Worm (Caenorhabditis elegans) whole organism, L3 larva: ENCODE measurements around the gene kel-8.
A peak's percentile ranks its signal among the peaks of the same experiment; 100 is the strongest.

Source experiments
- R02D3.7 ChIP-seq: fragments of 150-350 bp; optimal IDR thresholded peaks from 2 replicates; lab custom pipeline; 2014; ENCODE audit warnings: missing biosample characterization, missing genetic modification characterization
- ZK546.5 ChIP-seq: sonication (generic microtip); optimal IDR thresholded peaks from 2 replicates; lab custom pipeline; 2017; ENCODE audit warnings: missing biosample characterization, missing genetic modification characterization
- aly-2 ChIP-seq: fragments of 150-350 bp; optimal IDR thresholded peaks from 2 replicates; lab custom pipeline; 2014; ENCODE audit warnings: missing biosample characterization, missing genetic modification characterization
- ama-1 ChIP-seq: fragments of 150-350 bp; optimal IDR thresholded peaks from 2 replicates; lab custom pipeline; 2018
- ceh-16 ChIP-seq: sonication (generic microtip); optimal IDR thresholded peaks from 2 replicates; lab custom pipeline; 2017; ENCODE audit warnings: missing biosample characterization, missing genetic modification characterization
- ceh-82 ChIP-seq: fragments of 150-350 bp; optimal IDR thresholded peaks from 2 replicates; lab custom pipeline; 2014; ENCODE audit warnings: missing biosample characterization, missing genetic modification characterization
- ceh-9 ChIP-seq: sonication (generic microtip); optimal IDR thresholded peaks from 2 replicates; lab custom pipeline; 2018; ENCODE audit warnings: missing biosample characterization, missing genetic modification characterization
- daf-12 ChIP-seq: fragments of 150-350 bp; optimal IDR thresholded peaks from 2 replicates; lab custom pipeline; 2014; ENCODE audit warnings: missing biosample characterization, missing genetic modification reagents, missing genetic modification characterization
- egl-27 ChIP-seq: sonication (generic microtip); optimal IDR thresholded peaks from 4 replicates; lab custom pipeline; 2017; ENCODE audit warnings: missing biosample characterization, missing genetic modification reagents, missing genetic modification characterization
- egl-5 ChIP-seq: fragments of 150-350 bp; optimal IDR thresholded peaks from 2 replicates; lab custom pipeline; 2017; ENCODE audit warnings: missing biosample characterization, missing genetic modification reagents, missing genetic modification characterization, inconsistent platforms
- elt-3 ChIP-seq, 3 experiments: fragments of 150-350 bp in 1 of 3; sonication (generic microtip) in 2 of 3; optimal IDR thresholded peaks; 2 replicates in 2 of 3; 4 replicates in 1 of 3; lab custom pipeline; 2014 to 2017; ENCODE audit warnings: missing biosample characterization in 3 of 3, missing genetic modification characterization in 3 of 3
- eor-1 ChIP-seq, 2 experiments: fragments of 150-350 bp; optimal IDR thresholded peaks; 2 replicates each; lab custom pipeline; 2014 to 2018; ENCODE audit warnings: missing biosample characterization in 2 of 2, missing genetic modification characterization in 2 of 2
- fkh-10 ChIP-seq: sonication (generic microtip); optimal IDR thresholded peaks from 2 replicates; lab custom pipeline; 2017; ENCODE audit warnings: missing biosample characterization, missing genetic modification reagents, missing genetic modification characterization
- fkh-2 ChIP-seq: fragments of 150-350 bp; optimal IDR thresholded peaks from 2 replicates; lab custom pipeline; 2014; ENCODE audit warnings: missing biosample characterization, missing genetic modification reagents, missing genetic modification characterization
- fos-1 ChIP-seq: fragments of 150-350 bp; optimal IDR thresholded peaks from 2 replicates; lab custom pipeline; 2014; ENCODE audit warnings: missing biosample characterization, missing genetic modification characterization
- hmg-11 ChIP-seq: sonication (generic microtip); optimal IDR thresholded peaks from 2 replicates; lab custom pipeline; 2016; ENCODE audit warnings: missing genetic modification characterization, missing compliant biosample characterization
- jun-1 ChIP-seq: fragments of 150-350 bp; optimal IDR thresholded peaks from 2 replicates; lab custom pipeline; 2014; ENCODE audit warnings: missing biosample characterization, missing genetic modification reagents, missing genetic modification characterization
- lin-15B ChIP-seq: fragments of 150-350 bp; optimal IDR thresholded peaks from 2 replicates; lab custom pipeline; 2014; ENCODE audit warnings: missing biosample characterization, missing genetic modification characterization
- lsy-12 ChIP-seq: sonication (generic microtip); optimal IDR thresholded peaks from 2 replicates; lab custom pipeline; 2016; ENCODE audit warnings: mild to moderate bottlenecking, missing genetic modification characterization, missing compliant biosample characterization
- mdl-1 ChIP-seq: fragments of 150-350 bp; optimal IDR thresholded peaks from 2 replicates; lab custom pipeline; 2014; ENCODE audit warnings: missing biosample characterization, missing genetic modification characterization
- nhr-12 ChIP-seq: fragments of 150-350 bp; optimal IDR thresholded peaks from 2 replicates; lab custom pipeline; 2014; ENCODE audit warnings: missing biosample characterization, missing genetic modification characterization
- nhr-23 ChIP-seq: fragments of 150-350 bp; optimal IDR thresholded peaks from 2 replicates; lab custom pipeline; 2014; ENCODE audit warnings: missing biosample characterization, missing genetic modification reagents, missing genetic modification characterization
- nhr-43 ChIP-seq: sonication (generic microtip); optimal IDR thresholded peaks from 2 replicates; lab custom pipeline; 2016; ENCODE audit warnings: mild to moderate bottlenecking, missing genetic modification characterization, missing compliant biosample characterization; ENCODE audit not compliant: poor library complexity, severe bottlenecking
- nhr-67 ChIP-seq: fragments of 150-350 bp; optimal IDR thresholded peaks from 2 replicates; lab custom pipeline; 2014; ENCODE audit warnings: missing biosample characterization, missing genetic modification characterization
- nhr-76 ChIP-seq: fragments of 150-350 bp; sonication (generic microtip); optimal IDR thresholded peaks from 5 replicates; lab custom pipeline; 2014; ENCODE audit warnings: missing biosample characterization, missing genetic modification characterization
- nhr-77 ChIP-seq: fragments of 150-350 bp; optimal IDR thresholded peaks from 2 replicates; lab custom pipeline; 2014; ENCODE audit warnings: missing biosample characterization, missing genetic modification characterization
- pha-4 ChIP-seq: fragments of 150-350 bp; optimal IDR thresholded peaks from 2 replicates; lab custom pipeline; 2014; ENCODE audit warnings: missing biosample characterization, missing genetic modification reagents, missing genetic modification characterization
- pqm-1 ChIP-seq: fragments of 150-350 bp; optimal IDR thresholded peaks from 2 replicates; lab custom pipeline; 2017; ENCODE audit warnings: missing biosample characterization, missing genetic modification characterization, inconsistent platforms
- skn-1 ChIP-seq: fragments of 150-350 bp; optimal IDR thresholded peaks from 2 replicates; lab custom pipeline; 2014; ENCODE audit warnings: missing biosample characterization, missing genetic modification characterization
- snpc-4 ChIP-seq: fragments of 150-350 bp; optimal IDR thresholded peaks from 2 replicates; lab custom pipeline; 2014; ENCODE audit warnings: missing biosample characterization, missing genetic modification characterization
- tbx-2 ChIP-seq: sonication (generic microtip); optimal IDR thresholded peaks from 2 replicates; lab custom pipeline; 2016; ENCODE audit warnings: mild to moderate bottlenecking, missing genetic modification characterization, missing compliant biosample characterization
- unc-39 ChIP-seq: sonication (generic microtip); optimal IDR thresholded peaks from 4 replicates; lab custom pipeline; 2017; ENCODE audit warnings: missing biosample characterization, missing genetic modification characterization
- unc-62 ChIP-seq: fragments of 150-350 bp; sonication (generic microtip); optimal IDR thresholded peaks from 4 replicates; lab custom pipeline; 2014; ENCODE audit warnings: missing biosample characterization, missing genetic modification reagents, missing genetic modification characterization
- zag-1 ChIP-seq: fragments of 150-350 bp; optimal IDR thresholded peaks from 2 replicates; lab custom pipeline; 2014; ENCODE audit warnings: missing biosample characterization, missing genetic modification characterization
- ztf-11 ChIP-seq: fragments of 150-350 bp; optimal IDR thresholded peaks from 2 replicates; lab custom pipeline; 2014; ENCODE audit warnings: missing biosample characterization, missing genetic modification characterization
- ztf-4 ChIP-seq: fragments of 150-350 bp; optimal IDR thresholded peaks from 2 replicates; lab custom pipeline; 2014; ENCODE audit warnings: missing biosample characterization, missing genetic modification characterization

The kel-8 gene

DNA sequence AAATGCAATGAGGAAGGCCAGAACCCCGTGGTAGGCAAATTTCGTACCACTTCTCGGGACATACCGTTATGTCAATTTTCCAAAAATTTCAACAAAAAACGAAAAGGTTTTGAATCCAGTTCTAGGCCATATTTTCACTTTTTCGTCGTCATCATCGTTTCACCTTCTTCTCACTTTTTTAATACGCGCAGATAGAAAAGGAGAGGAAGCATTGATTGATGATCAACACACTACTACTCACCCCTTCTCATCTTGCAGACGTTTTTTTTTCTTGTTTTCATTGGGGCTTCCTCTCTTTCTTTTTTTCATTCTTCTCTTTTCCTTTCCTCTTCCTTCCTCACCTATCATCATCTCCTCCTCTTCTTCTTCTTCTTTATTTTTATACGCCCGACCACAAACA, 4.4 kb downstream of the kel-8 start:
- TF ChIP-seq hmg-11 (tag; lab: Kevin White, UChicago), result no peak
- no peak for TF ChIP-seq nhr-43
- no peak for TF ChIP-seq nhr-67
- TF ChIP-seq nhr-23 (tag; lab: Kevin White, UChicago), result no peak
- no peak for TF ChIP-seq daf-12 (tag; lab: Kevin White, UChicago)
- no peak for TF ChIP-seq jun-1 (tag; lab: Kevin White, UChicago)
- TF ChIP-seq tbx-2 (tag; lab: Kevin White, UChicago), result no peak
- no peak for TF ChIP-seq pqm-1 (tag; lab: Kevin White, UChicago)
- no peak for TF ChIP-seq ceh-9 (tag; lab: Kevin White, UChicago)
- TF ChIP-seq elt-3 (tag; optimal IDR thresholded peaks at IDR 0.05; lab: Kevin White, UChicago), result no peak
- no peak for TF ChIP-seq lin-15B
- TF ChIP-seq pha-4 (tag; lab: Kevin White, UChicago), result no peak
- TF ChIP-seq lsy-12 (tag; lab: Kevin White, UChicago), result no peak
- no peak for TF ChIP-seq ceh-82 (tag; lab: Kevin White, UChicago)
- TF ChIP-seq fos-1 (tag; lab: Kevin White, UChicago), result no peak
- no peak for TF ChIP-seq nhr-77

DNA sequence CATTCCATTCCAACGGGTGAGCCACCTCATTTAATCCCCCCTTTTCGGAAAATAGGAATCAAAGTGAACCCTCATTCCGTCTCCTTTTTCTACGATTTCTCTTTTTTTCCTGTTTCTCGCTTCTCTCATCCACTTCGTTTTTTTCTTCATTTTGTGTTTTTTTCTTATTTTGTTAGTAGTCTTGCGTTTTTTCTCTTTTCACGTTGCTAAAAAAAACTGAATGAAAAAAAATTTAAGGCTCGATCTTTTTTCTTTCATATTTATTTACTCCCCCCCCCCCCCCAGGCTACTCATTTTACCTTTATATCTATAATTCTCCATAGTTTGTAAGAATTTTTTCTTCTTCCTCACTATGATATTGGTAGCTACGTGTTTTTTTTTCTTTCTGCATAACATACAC, 6.4 kb downstream of the kel-8 start:
- TF ChIP-seq unc-62 (GFP tag; lab: Kevin White, UChicago) (no peak), hmg-11 (tag; lab: Kevin White, UChicago) (peak; percentile 7)

DNA sequence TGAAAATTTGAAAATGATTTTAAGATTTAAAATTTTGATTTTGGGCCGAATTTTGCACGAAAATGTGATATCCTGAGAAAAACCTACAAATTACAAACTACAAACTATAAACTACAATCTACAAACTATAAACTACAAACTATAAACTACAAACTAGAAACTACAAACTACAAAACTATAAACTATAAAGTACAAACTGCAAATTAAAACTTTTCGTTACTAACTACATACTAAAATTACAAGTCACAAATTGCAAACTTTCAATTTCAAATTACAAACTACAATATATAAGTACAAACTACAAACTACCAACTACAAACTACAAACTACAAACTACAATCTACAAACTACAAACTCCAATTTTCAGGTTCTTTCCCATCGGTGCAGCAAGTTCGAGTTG, 12.2 kb downstream of the kel-8 start:
- TF ChIP-seq ZK546.5 (no peak), unc-39 (tag; lab: Kevin White, UChicago) (no peak), nhr-43 (no peak), snpc-4 (no peak), eor-1 (tag; optimal IDR thresholded peaks at IDR 0.05; lab: Kevin White, UChicago) (no peak), tbx-2 (tag; lab: Kevin White, UChicago) (no peak), R02D3.7 (tag; lab: Kevin White, UChicago) (no peak), ceh-9 (tag; lab: Kevin White, UChicago) (no peak), fkh-10 (GFP tag; lab: Kevin White, UChicago) (no peak), fos-1 (tag; lab: Kevin White, UChicago) (no peak), zag-1 (no peak), nhr-67 (no peak), ceh-82 (tag; lab: Kevin White, UChicago) (no peak), nhr-23 (tag; lab: Kevin White, UChicago) (no peak), ama-1 (lab: Kevin White, UChicago) (no peak), nhr-76 (tag; lab: Kevin White, UChicago) (no peak), pqm-1 (tag; lab: Kevin White, UChicago) (no peak), ztf-11 (tag; lab: Kevin White, UChicago) (no peak)

DNA sequence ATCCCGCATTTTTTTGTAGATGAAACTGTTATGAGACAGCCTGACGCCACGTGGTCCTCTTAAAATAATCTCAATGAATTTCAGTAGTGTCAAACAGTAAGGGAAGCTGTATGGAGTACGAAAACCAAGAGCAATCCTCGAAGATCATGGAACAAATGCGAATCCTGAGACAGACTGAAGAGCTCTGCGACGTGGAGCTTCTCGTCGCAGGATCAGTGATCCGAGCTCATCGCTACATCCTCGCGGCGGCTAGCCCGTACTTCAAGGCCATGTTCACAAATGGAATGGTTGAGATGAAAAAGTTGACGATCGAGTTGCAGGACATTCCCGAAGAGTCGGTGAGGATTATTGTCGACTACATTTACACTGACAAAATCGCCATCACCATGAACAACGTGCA, 13.0 kb downstream of the kel-8 start:
- TF ChIP-seq mdl-1 (no peak), ztf-11 (tag; lab: Kevin White, UChicago) (no peak)

DNA sequence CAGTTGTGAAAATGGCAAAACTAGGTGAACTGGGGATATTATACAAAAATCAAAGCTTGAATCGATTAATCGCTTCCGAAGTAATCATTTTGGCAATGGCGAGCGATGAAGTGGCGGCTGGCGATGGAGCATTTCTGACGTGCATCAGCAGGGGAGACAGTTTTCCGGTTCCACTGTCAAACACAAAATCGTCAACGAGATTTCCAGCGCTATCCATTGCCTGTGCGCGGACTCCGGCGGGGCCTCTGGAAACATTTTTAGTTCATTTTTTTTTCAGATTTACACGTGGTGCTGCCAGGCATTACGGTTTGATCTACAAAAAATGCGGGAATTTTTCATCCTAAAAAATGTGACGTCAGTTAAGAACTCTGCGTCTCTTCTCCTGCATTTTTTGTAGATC, 17.3 kb downstream of the kel-8 start:
- TF ChIP-seq ceh-82 (tag; lab: Kevin White, UChicago), result no peak
- TF ChIP-seq mdl-1, result no peak
- TF ChIP-seq egl-27 (tag; lab: Kevin White, UChicago), result no peak
- TF ChIP-seq unc-62 (GFP tag; lab: Kevin White, UChicago), result no peak
- no peak for TF ChIP-seq R02D3.7 (tag; lab: Kevin White, UChicago)
- no peak for TF ChIP-seq egl-5 (tag; lab: Kevin White, UChicago)
- no peak for TF ChIP-seq aly-2 (tag; lab: Kevin White, UChicago)
- no peak for TF ChIP-seq nhr-67
- no peak for TF ChIP-seq nhr-12 (tag; lab: Kevin White, UChicago)
- no peak for TF ChIP-seq daf-12 (tag; lab: Kevin White, UChicago)
- no peak for TF ChIP-seq skn-1
- TF ChIP-seq ama-1 (lab: Kevin White, UChicago), result no peak
- TF ChIP-seq eor-1 (tag; optimal IDR thresholded peaks at IDR 0.05; lab: Kevin White, UChicago), result no peak

DNA sequence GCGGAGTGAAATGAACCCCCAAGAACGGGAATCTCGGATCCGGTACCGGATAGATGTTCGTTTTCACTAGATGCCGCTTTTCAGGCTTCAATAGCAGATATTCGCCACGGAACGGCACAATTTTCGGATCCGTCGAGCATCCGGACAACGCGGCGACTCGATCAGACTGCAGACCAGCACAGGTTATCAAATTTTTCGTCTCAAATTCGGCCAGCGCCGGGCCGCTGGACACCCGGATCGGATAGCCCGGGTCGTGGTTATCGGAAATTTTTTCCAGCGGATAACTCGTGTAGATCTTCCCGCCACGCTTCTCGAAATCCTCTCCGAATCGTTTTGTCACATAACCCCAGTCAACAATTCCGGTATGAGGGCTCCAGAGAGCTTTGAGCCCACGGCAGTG, 19.2 kb downstream of the kel-8 start:
- TF ChIP-seq aly-2 (tag; lab: Kevin White, UChicago), result no peak
- no peak for TF ChIP-seq ZK546.5
- TF ChIP-seq lin-15B, result no peak
- no peak for TF ChIP-seq unc-39 (tag; lab: Kevin White, UChicago)
- no peak for TF ChIP-seq nhr-77
- TF ChIP-seq fkh-2 (tag; lab: Kevin White, UChicago), result no peak
- TF ChIP-seq pqm-1 (tag; lab: Kevin White, UChicago), result no peak
- TF ChIP-seq ceh-16 (tag; lab: Kevin White, UChicago), result no peak
- no peak for TF ChIP-seq snpc-4
- no peak for TF ChIP-seq mdl-1
- TF ChIP-seq eor-1 (tag; optimal IDR thresholded peaks at IDR 0.05; lab: Kevin White, UChicago), result no peak
- TF ChIP-seq ceh-9 (tag; lab: Kevin White, UChicago), result no peak
- TF ChIP-seq ztf-4 (tag; lab: Kevin White, UChicago), result no peak
